Fruit fly (Drosophila melanogaster): ENCODE data around the gene CG7702.
A peak's percentile ranks its signal among the peaks of the same experiment; 100 is the strongest.

The CG7702 gene

DNA sequence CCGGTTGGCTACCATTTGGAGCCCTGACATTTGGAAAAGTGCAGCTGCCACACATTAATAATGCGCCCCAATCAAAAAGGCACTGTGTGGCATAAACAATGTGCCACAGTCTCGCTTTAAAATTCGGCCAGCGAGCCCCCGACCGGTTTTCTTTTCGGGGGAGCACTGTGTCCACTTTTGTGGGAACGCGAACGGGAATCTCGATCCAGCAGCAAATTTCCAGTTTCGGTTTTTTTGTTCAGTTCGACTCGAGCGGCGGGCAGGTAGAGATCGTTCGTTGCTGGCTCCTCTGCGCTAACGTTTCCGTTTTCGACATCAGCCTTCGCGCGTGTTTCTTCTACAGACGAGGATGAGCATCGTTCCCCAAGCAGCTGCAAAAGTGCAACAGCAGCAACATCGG lies at the start of gene CG7702:
Gene CG7702, plus strand, starts transcription at position 239 of the 400 bp plus-strand sequence.
- TF ChIP-seq Sp1 (GFP tag; optimal IDR thresholded peaks at IDR 0.05) (no peak), foxo (GFP tag; optimal IDR thresholded peaks at IDR 0.05) (no peak), rgr (GFP tag; optimal IDR thresholded peaks at IDR 0.05) (no peak), jim (GFP tag; optimal IDR thresholded peaks at IDR 0.05) (peak; percentile 86), OdsH (GFP tag; optimal IDR thresholded peaks at IDR 0.05) (no peak), brk (GFP tag; optimal IDR thresholded peaks at IDR 0.05) (no peak), dsf (GFP tag; optimal IDR thresholded peaks at IDR 0.05; ENCODE audit: borderline replicate concordance) (no peak), usp (GFP tag; optimal IDR thresholded peaks at IDR 0.05) (no peak), Dfd (GFP tag; optimal IDR thresholded peaks at IDR 0.05) (no peak), Abd-B (GFP tag; optimal IDR thresholded peaks at IDR 0.05) (no peak), pan (optimal IDR thresholded peaks at IDR 0.05) (no peak), h (GFP tag; optimal IDR thresholded peaks at IDR 0.05) (no peak), HLH106 (tag; optimal IDR thresholded peaks at IDR 0.05) (no peak), woc (GFP tag; optimal IDR thresholded peaks at IDR 0.05) (no peak), sage (GFP tag; optimal IDR thresholded peaks at IDR 0.05) (no peak), Rel (GFP tag; optimal IDR thresholded peaks at IDR 0.05) (peak; percentile 22), Rel (tag; optimal IDR thresholded peaks at IDR 0.05) (peak; percentile 75), br (GFP tag; optimal IDR thresholded peaks at IDR 0.05) (peak; percentile 1), Vsx2 (GFP tag; optimal IDR thresholded peaks at IDR 0.05; ENCODE audit: partially characterized antibody) (peak; percentile 75), ey (GFP tag; optimal IDR thresholded peaks at IDR 0.05) (no peak), Hr78 (GFP tag; optimal IDR thresholded peaks at IDR 0.05) (no peak), CG32264 (GFP tag; optimal IDR thresholded peaks at IDR 0.05) (no peak), Myc (optimal IDR thresholded peaks at IDR 0.05) (no peak), Hr83 (GFP tag; optimal IDR thresholded peaks at IDR 0.05; ENCODE audit: poor library complexity, severe bottlenecking) (peak; percentile 5), GATAd (GFP tag; optimal IDR thresholded peaks at IDR 0.05) (no peak), fru (GFP tag; optimal IDR thresholded peaks at IDR 0.05) (no peak), tai (GFP tag; optimal IDR thresholded peaks at IDR 0.05) (no peak), CG9705 (GFP tag; optimal IDR thresholded peaks at IDR 0.05) (no peak), dl (GFP tag; optimal IDR thresholded peaks at IDR 0.05; ENCODE audit: insufficient read depth in 1 of 2, partially characterized antibody in 2 of 2) (no peak), CrebA (GFP tag; optimal IDR thresholded peaks at IDR 0.05; ENCODE audit: borderline replicate concordance) (no peak), sv (GFP tag; optimal IDR thresholded peaks at IDR 0.05) (no peak), Dif (GFP tag; optimal IDR thresholded peaks at IDR 0.05; ENCODE audit: partially characterized antibody) (peak; percentile 30), psq (GFP tag; optimal IDR thresholded peaks at IDR 0.05) (no peak), N (GFP tag; optimal IDR thresholded peaks at IDR 0.05) (no peak)

DNA sequence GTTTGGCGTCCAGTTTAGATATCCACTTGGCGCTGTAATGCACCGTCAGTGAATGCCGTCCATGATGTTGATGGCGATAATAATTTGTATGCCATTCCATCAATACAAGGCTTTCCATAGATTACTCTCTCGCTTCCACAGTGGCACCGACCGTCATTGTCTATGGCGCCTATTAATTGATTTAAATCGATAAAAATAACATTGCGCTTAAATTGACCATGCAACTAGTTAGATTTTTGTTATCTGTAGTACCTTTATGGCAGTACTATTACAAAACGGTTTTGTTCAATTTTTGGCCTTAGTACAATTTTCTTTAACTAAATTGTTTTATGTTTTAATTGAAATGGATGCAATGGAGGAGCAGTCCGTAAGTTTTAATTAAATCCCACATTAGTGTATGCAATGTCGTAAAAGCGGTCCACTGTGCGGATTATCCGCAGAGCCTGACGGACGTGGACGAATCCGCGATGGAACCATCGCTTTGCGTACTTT lies 49.7 kb upstream of the CG7702 start:
- TF ChIP-seq tai (GFP tag; optimal IDR thresholded peaks at IDR 0.05), result no peak
- TF ChIP-seq HLH106 (tag; optimal IDR thresholded peaks at IDR 0.05), result no peak
- TF ChIP-seq Hr78 (GFP tag; optimal IDR thresholded peaks at IDR 0.05), result no peak
- TF ChIP-seq lola (GFP tag; optimal IDR thresholded peaks at IDR 0.05), result no peak
- TF ChIP-seq brk (GFP tag; optimal IDR thresholded peaks at IDR 0.05), result no peak
- TF ChIP-seq Abd-B (GFP tag; optimal IDR thresholded peaks at IDR 0.05), result no peak
- no peak for TF ChIP-seq pan (optimal IDR thresholded peaks at IDR 0.05)

DNA sequence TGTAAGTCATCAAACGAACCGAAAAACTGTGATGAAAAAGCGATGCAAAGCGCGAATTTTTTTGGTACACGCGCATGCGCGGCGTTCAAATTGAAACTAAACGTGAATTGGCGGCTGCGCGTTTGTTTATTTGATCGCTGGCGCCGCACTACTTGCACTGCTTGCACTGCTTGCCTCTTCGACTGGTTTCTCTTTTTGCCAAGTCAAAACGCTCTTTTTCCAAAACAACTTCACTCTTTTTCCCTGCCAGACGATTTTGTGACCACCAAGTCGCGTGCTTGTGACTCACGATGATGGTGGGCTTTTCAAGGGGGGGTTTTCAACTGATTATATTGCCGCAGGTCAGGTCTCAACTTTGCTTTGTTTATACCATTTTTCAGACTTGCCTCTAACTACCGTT lies 48.0 kb upstream of the CG7702 start, which contains the start of gene CG14304:
Gene CG14304, minus strand, starts transcription at position 98 of the 400 bp plus-strand sequence.
- TF ChIP-seq lola (GFP tag; optimal IDR thresholded peaks at IDR 0.05) (no peak), HLH106 (tag; optimal IDR thresholded peaks at IDR 0.05) (no peak), dl (GFP tag; optimal IDR thresholded peaks at IDR 0.05; ENCODE audit: insufficient read depth in 1 of 2, partially characterized antibody in 2 of 2) (no peak), Hr83 (GFP tag; optimal IDR thresholded peaks at IDR 0.05; ENCODE audit: poor library complexity, severe bottlenecking) (no peak), br (GFP tag; optimal IDR thresholded peaks at IDR 0.05) (no peak), Rel (GFP tag; optimal IDR thresholded peaks at IDR 0.05) (no peak), Rel (tag; optimal IDR thresholded peaks at IDR 0.05) (no peak), usp (GFP tag; optimal IDR thresholded peaks at IDR 0.05) (no peak), Hr78 (GFP tag; optimal IDR thresholded peaks at IDR 0.05) (no peak), sv (GFP tag; optimal IDR thresholded peaks at IDR 0.05) (no peak), dmrt93B (GFP tag; optimal IDR thresholded peaks at IDR 0.05) (no peak)

Data from whole organism, wandering third instar larva.